Fruit fly (Drosophila melanogaster) whole organism, prepupa: ENCODE measurements around the gene CG4709.

ENCODE experiments used
- Blimp-1 ChIP-seq: fragments of 200-800 bp; sonication (Bioruptor generic); optimal IDR thresholded peaks from 3 replicates; lab custom pipeline; 2017; ENCODE audit warnings: missing biosample characterization, missing genetic modification characterization, mild to moderate bottlenecking, moderate library complexity, missing genetic modification reagents
- CG10669 ChIP-seq: fragments of 200-800 bp; sonication (Bioruptor generic); optimal IDR thresholded peaks from 3 replicates; lab custom pipeline; 2018; ENCODE audit warnings: missing biosample characterization, mild to moderate bottlenecking, missing genetic modification characterization, moderate library complexity
- CG11294 ChIP-seq: fragments of 200-800 bp; sonication (Bioruptor generic); IDR thresholded peaks from 2 replicates; pipeline ENCODE4 v1.3.6; 2022; ENCODE audit warnings: missing biosample characterization, missing genetic modification characterization
- CG11762 ChIP-seq: fragments of 200-800 bp; sonication (Bioruptor generic); optimal IDR thresholded peaks from 3 replicates; lab custom pipeline; 2016; ENCODE audit warnings: missing biosample characterization, missing genetic modification characterization; ENCODE audit not compliant: insufficient read depth
- CG11902 ChIP-seq: fragments of 200-800 bp; sonication (Bioruptor generic); optimal IDR thresholded peaks from 3 replicates; lab custom pipeline; 2016; ENCODE audit warnings: missing biosample characterization, missing genetic modification characterization
- CG15336 ChIP-seq: fragments of 200-800 bp; sonication (Bioruptor generic); IDR thresholded peaks from 2 replicates; pipeline ENCODE4 v1.3.6; 2022; ENCODE audit warnings: missing biosample characterization, missing genetic modification characterization
- CG3032 ChIP-seq: fragments of 200-800 bp; optimal IDR thresholded peaks from 2 replicates; lab custom pipeline; 2019; ENCODE audit warnings: missing biosample characterization, mild to moderate bottlenecking, missing genetic modification characterization, moderate library complexity
- CG32006 ChIP-seq: fragments of 200-800 bp; sonication (Bioruptor generic); optimal IDR thresholded peaks from 3 replicates; lab custom pipeline; 2017; ENCODE audit warnings: missing biosample characterization, mild to moderate bottlenecking, missing genetic modification characterization
- CG34406 ChIP-seq: fragments of 200-800 bp; sonication (Bioruptor generic); optimal IDR thresholded peaks from 3 replicates; lab custom pipeline; 2016; ENCODE audit warnings: missing biosample characterization, missing genetic modification characterization
- CG4318 ChIP-seq: fragments of 200-800 bp; sonication (Bioruptor generic); optimal IDR thresholded peaks from 3 replicates; lab custom pipeline; 2017; ENCODE audit warnings: missing biosample characterization, mild to moderate bottlenecking, missing genetic modification characterization
- CG6163 ChIP-seq: fragments of 200-800 bp; sonication (Bioruptor generic); IDR thresholded peaks from 3 replicates; pipeline ENCODE4 v1.3.6; 2022; ENCODE audit warnings: missing biosample characterization, missing genetic modification characterization
- CG6276 ChIP-seq: fragments of 200-800 bp; sonication (Bioruptor generic); optimal IDR thresholded peaks from 2 replicates; lab custom pipeline; 2017; ENCODE audit warnings: missing biosample characterization, mild to moderate bottlenecking, missing genetic modification characterization
- CG6808 ChIP-seq: fragments of 200-800 bp; sonication (Bioruptor generic); optimal IDR thresholded peaks from 3 replicates; lab custom pipeline; 2017; ENCODE audit warnings: missing biosample characterization, missing genetic modification characterization, mild to moderate bottlenecking, moderate library complexity, missing genetic modification reagents
- CG6854 ChIP-seq: fragments of 200-800 bp; sonication (Bioruptor generic); optimal IDR thresholded peaks from 2 replicates; lab custom pipeline; 2017; ENCODE audit warnings: missing biosample characterization, mild to moderate bottlenecking, missing genetic modification characterization
- CG8119 ChIP-seq: fragments of 200-800 bp; sonication (Bioruptor generic); IDR thresholded peaks from 3 replicates; pipeline ENCODE4 v1.3.6; 2022; ENCODE audit warnings: missing biosample characterization, missing genetic modification characterization
- CG8319 ChIP-seq: fragments of 200-800 bp; sonication (Bioruptor generic); optimal IDR thresholded peaks from 3 replicates; lab custom pipeline; 2016; ENCODE audit warnings: missing biosample characterization, missing genetic modification characterization
- Eip78C ChIP-seq: fragments of 200-800 bp; sonication (Bioruptor generic); peaks from one replicate; lab custom pipeline; 2016; ENCODE audit warnings: missing biosample characterization, missing genetic modification characterization
- Eip93F ChIP-seq: fragments of 200-800 bp; sonication (Bioruptor generic); optimal IDR thresholded peaks from 2 replicates; lab custom pipeline; 2016; ENCODE audit warnings: missing biosample characterization, mild to moderate bottlenecking, missing genetic modification characterization
- Hr38 ChIP-seq: sonication (Bioruptor generic); optimal IDR thresholded peaks from 2 replicates; lab custom pipeline; 2016; ENCODE audit warnings: missing biosample characterization, missing genetic modification characterization
- Hr4 ChIP-seq: fragments of 200-800 bp; sonication (Bioruptor generic); optimal IDR thresholded peaks from 3 replicates; lab custom pipeline; 2016; ENCODE audit warnings: missing biosample characterization, missing genetic modification characterization
- OdsH ChIP-seq: fragments of 200-800 bp; sonication (Bioruptor generic); optimal IDR thresholded peaks from 3 replicates; lab custom pipeline; 2016; ENCODE audit warnings: missing biosample characterization, missing genetic modification characterization
- Sox102F ChIP-seq: fragments of 200-800 bp; sonication (Bioruptor generic); optimal IDR thresholded peaks from 2 replicates; lab custom pipeline; 2016; ENCODE audit warnings: missing biosample characterization, mild to moderate bottlenecking, missing genetic modification characterization
- Sox14 ChIP-seq: fragments of 200-800 bp; sonication (Bioruptor generic); optimal IDR thresholded peaks from 3 replicates; lab custom pipeline; 2016; ENCODE audit warnings: missing biosample characterization, missing genetic modification characterization
- Sox15 ChIP-seq: fragments of 200-800 bp; sonication (Bioruptor generic); optimal IDR thresholded peaks from 3 replicates; lab custom pipeline; 2016; ENCODE audit warnings: missing biosample characterization, missing genetic modification characterization
- achi ChIP-seq: fragments of 200-800 bp; sonication (Bioruptor generic); optimal IDR thresholded peaks from 3 replicates; lab custom pipeline; 2016; ENCODE audit warnings: missing biosample characterization, missing genetic modification characterization
- cyc ChIP-seq: fragments of 200-800 bp; sonication (Bioruptor generic); optimal IDR thresholded peaks from 3 replicates; lab custom pipeline; 2016; ENCODE audit warnings: missing biosample characterization, missing genetic modification characterization
- dac ChIP-seq: fragments of 200-800 bp; sonication (Bioruptor generic); optimal IDR thresholded peaks from 2 replicates; lab custom pipeline; 2017; ENCODE audit warnings: missing biosample characterization, mild to moderate bottlenecking, missing genetic modification characterization
- dsx ChIP-seq: fragments of 200-800 bp; optimal IDR thresholded peaks from 3 replicates; lab custom pipeline; 2019; ENCODE audit warnings: missing biosample characterization, mild to moderate bottlenecking, missing genetic modification characterization, moderate library complexity; ENCODE audit not compliant: poor library complexity, severe bottlenecking
- eg ChIP-seq: fragments of 200-800 bp; sonication (Bioruptor generic); IDR thresholded peaks from 3 replicates; pipeline ENCODE4 v1.3.6; 2022; ENCODE audit warnings: missing biosample characterization, missing genetic modification characterization
- fd85E ChIP-seq: fragments of 200-800 bp; sonication (Bioruptor generic); optimal IDR thresholded peaks from 3 replicates; lab custom pipeline; 2016; ENCODE audit warnings: missing biosample characterization, missing genetic modification characterization
- lz ChIP-seq: fragments of 200-800 bp; sonication (Bioruptor generic); optimal IDR thresholded peaks from 3 replicates; lab custom pipeline; 2016; ENCODE audit warnings: missing biosample characterization, missing genetic modification characterization
- net ChIP-seq: fragments of 200-800 bp; sonication (Bioruptor generic); optimal IDR thresholded peaks from 3 replicates; lab custom pipeline; 2016; ENCODE audit warnings: missing biosample characterization, missing genetic modification characterization
- spab ChIP-seq: fragments of 200-800 bp; sonication (Bioruptor generic); optimal IDR thresholded peaks from 2 replicates; lab custom pipeline; 2017; ENCODE audit warnings: missing biosample characterization, mild to moderate bottlenecking, missing genetic modification characterization, missing genetic modification reagents
- svp ChIP-seq: fragments of 200-800 bp; sonication (Bioruptor generic); peaks from one replicate; lab custom pipeline; 2016; ENCODE audit warnings: missing biosample characterization, missing genetic modification characterization
- topi ChIP-seq: fragments of 200-800 bp; sonication (Bioruptor generic); optimal IDR thresholded peaks from 3 replicates; lab custom pipeline; 2016; ENCODE audit warnings: missing biosample characterization, missing genetic modification characterization
- vri ChIP-seq: fragments of 200-800 bp; sonication (Bioruptor generic); optimal IDR thresholded peaks from 3 replicates; lab custom pipeline; 2016; ENCODE audit warnings: missing biosample characterization, mild to moderate bottlenecking, missing genetic modification characterization

The CG4709 gene

dm6 chr2L:9921401-9921800 lies 32.7 kb upstream of the CG4709 start, which contains the start of gene CG4592 (continued):
- TF ChIP-seq fd85E (GFP tag; lab: Kevin White, UChicago): no peak
- peak; percentile 72 for TF ChIP-seq CG34406
- peak; percentile 75 for TF ChIP-seq lz (GFP tag; lab: Kevin White, UChicago)
- TF ChIP-seq spab (GFP tag; lab: Kevin White, UChicago): peak; percentile 44
- TF ChIP-seq dac: no peak
- TF ChIP-seq topi: peak; percentile 76
- TF ChIP-seq Hr4 (GFP tag; lab: Kevin White, UChicago): peak; percentile 78
- TF ChIP-seq OdsH (GFP tag; lab: Kevin White, UChicago): no peak

dm6 chr2L:9924765-9925164 lies 29.4 kb upstream of the CG4709 start, which contains the start of the genes TbCMF46 and CG42366:
Gene TbCMF46 (minus strand): TSS chr2L:9924865.
Gene CG42366 (plus strand): TSS chr2L:9925161.
- TF ChIP-seq CG11294 (no peak), CG34406 (no peak), CG8119 (GFP tag; lab: Robert Waterston, UW) (no peak), Sox102F (GFP tag; lab: Kevin White, UChicago) (no peak), CG6276 (GFP tag; lab: Kevin White, UChicago) (no peak), CG15336 (no peak), Eip93F (GFP tag; lab: Kevin White, UChicago) (no peak), CG6854 (GFP tag; lab: Kevin White, UChicago) (no peak), dsx (GFP tag; lab: Kevin White, UChicago) (no peak), topi (no peak), Eip78C (GFP tag; lab: Kevin White, UChicago) (no peak)
- TF ChIP-seq, all 60 proteins: peak for 0

- TF ChIP-seq topi: no peak
- no peak for TF ChIP-seq CG6163 (GFP tag; lab: Robert Waterston, UW)
- no peak for TF ChIP-seq achi (GFP tag; lab: Kevin White, UChicago)
- no peak for TF ChIP-seq Hr38 (GFP tag; lab: Kevin White, UChicago)
- TF ChIP-seq Blimp-1 (GFP tag; lab: Kevin White, UChicago): no peak
- TF ChIP-seq OdsH (GFP tag; lab: Kevin White, UChicago): no peak
- TF ChIP-seq cyc (GFP tag; lab: Kevin White, UChicago): no peak
- no peak for TF ChIP-seq CG6854 (GFP tag; lab: Kevin White, UChicago)
- no peak for TF ChIP-seq CG6276 (GFP tag; lab: Kevin White, UChicago)
- TF ChIP-seq CG3032 (tag; lab: Kevin White, UChicago): no peak
- TF ChIP-seq Sox15: no peak
- TF ChIP-seq CG6808 (GFP tag; lab: Kevin White, UChicago): no peak
- no peak for TF ChIP-seq net (GFP tag; lab: Kevin White, UChicago)
- TF ChIP-seq Sox102F (GFP tag; lab: Kevin White, UChicago): no peak
- no peak for TF ChIP-seq fd85E (GFP tag; lab: Kevin White, UChicago)
- TF ChIP-seq CG11762 (GFP tag; lab: Kevin White, UChicago): no peak
- TF ChIP-seq, all 60 proteins: peak for 0
Observed at dm6 chr2L:9930280-9930679, 23.8 kb upstream of the CG4709 start, which contains the start of gene CG42367. Gene CG42367 (plus strand): TSS chr2L:9930580.

dm6 chr2L:9933063-9933462 lies 21.1 kb upstream of the CG4709 start, which contains the start of gene Cpr30F:
Gene Cpr30F (minus strand): TSS chr2L:9933163.
- no peak for TF ChIP-seq eg (GFP tag; lab: Robert Waterston, UW)
- TF ChIP-seq CG10669 (GFP tag; lab: Kevin White, UChicago): no peak
- no peak for TF ChIP-seq CG34406
- no peak for TF ChIP-seq CG11902 (GFP tag; lab: Kevin White, UChicago)
- no peak for TF ChIP-seq vri (GFP tag; lab: Kevin White, UChicago)
- no peak for TF ChIP-seq svp (GFP tag; lab: Kevin White, UChicago)
- no peak for TF ChIP-seq Eip78C (GFP tag; lab: Kevin White, UChicago)
- no peak for TF ChIP-seq CG8319 (GFP tag; lab: Kevin White, UChicago)
- TF ChIP-seq CG4318: no peak
- TF ChIP-seq Sox14 (GFP tag; lab: Kevin White, UChicago): no peak
- no peak for TF ChIP-seq CG32006 (GFP tag; lab: Kevin White, UChicago)
